Worm (Caenorhabditis elegans) whole organism, early embryonic: ENCODE data around the gene F13A7.12.

Source experiments
- B0310.2 ChIP-seq: sonication (generic microtip); optimal IDR thresholded peaks from 2 replicates; lab custom pipeline; 2016; ENCODE audit warnings: mild to moderate bottlenecking, missing genetic modification characterization, missing compliant biosample characterization
- F13C5.2 ChIP-seq: sonication (generic microtip); optimal IDR thresholded peaks from 2 replicates; lab custom pipeline; 2017; ENCODE audit warnings: mild to moderate bottlenecking, missing genetic modification characterization, inconsistent platforms, missing compliant biosample characterization
- aly-1 ChIP-seq: sonication (generic microtip); optimal IDR thresholded peaks from 2 replicates; lab custom pipeline; 2016; ENCODE audit warnings: missing genetic modification characterization, missing compliant biosample characterization
- ama-1 ChIP-seq: fragments of 150-350 bp; optimal IDR thresholded peaks from 2 replicates; lab custom pipeline; 2014
- ceh-13 ChIP-seq: fragments of 200-800 bp; sonication (Bioruptor generic); optimal IDR thresholded peaks from 2 replicates; lab custom pipeline; 2018; ENCODE audit warnings: mild to moderate bottlenecking, missing genetic modification characterization, missing compliant biosample characterization
- ets-7 ChIP-seq: sonication (generic microtip); optimal IDR thresholded peaks from 2 replicates; lab custom pipeline; 2016; ENCODE audit warnings: missing genotype, missing genetic modification characterization, missing compliant biosample characterization
- flt-1 ChIP-seq: fragments of 200-800 bp; sonication (Bioruptor generic); IDR thresholded peaks from 2 replicates; pipeline ENCODE4 v1.3.6; 2022; ENCODE audit warnings: missing genetic modification characterization, missing compliant biosample characterization
- hmg-4 ChIP-seq: fragments of 200-800 bp; sonication (Bioruptor generic); optimal IDR thresholded peaks from 2 replicates; lab custom pipeline; 2018; ENCODE audit warnings: mild to moderate bottlenecking, missing genetic modification characterization, missing compliant biosample characterization
- scrt-1 ChIP-seq: fragments of 200-800 bp; sonication (Bioruptor generic); IDR thresholded peaks from 2 replicates; pipeline ENCODE4 v1.3.6; 2022; ENCODE audit warnings: missing genetic modification characterization, missing compliant biosample characterization
- tra-4 ChIP-seq: sonication (generic microtip); optimal IDR thresholded peaks from 2 replicates; lab custom pipeline; 2017; ENCODE audit warnings: missing genetic modification characterization, missing compliant biosample characterization

- TF ChIP-seq ceh-13 (GFP tag; lab: Kevin White, UChicago) = no peak
- peak; percentile 19 for TF ChIP-seq hmg-4 (GFP tag; lab: Kevin White, UChicago)
- TF ChIP-seq F13C5.2 (tag; lab: Kevin White, UChicago) = no peak
- no peak for TF ChIP-seq ama-1 (lab: Kevin White, UChicago)
- no peak for TF ChIP-seq scrt-1 (GFP tag; lab: Robert Waterston, UW)
- no peak for TF ChIP-seq B0310.2 (tag; lab: Kevin White, UChicago)
- TF ChIP-seq aly-1 (tag; lab: Kevin White, UChicago) = no peak
- no peak for TF ChIP-seq tra-4
- TF ChIP-seq flt-1 (GFP tag; lab: Robert Waterston, UW) = no peak
- no peak for TF ChIP-seq ets-7 (tag; lab: Kevin White, UChicago)
Measured at ce11 chrV:16401519-16401918, 5.7 kb downstream of the F13A7.12 start, which contains the start of gene F13A7.14.
